Worm (Caenorhabditis elegans): ENCODE data around the gene slcf-1.

- TF ChIP-seq W03F9.2 (tag; optimal IDR thresholded peaks at IDR 0.05): no peak
- TF ChIP-seq him-1 (tag; optimal IDR thresholded peaks at IDR 0.05): no peak
- no peak for TF ChIP-seq dao-5 (tag; optimal IDR thresholded peaks at IDR 0.05)
These were observed 3.2 kb downstream of the slcf-1 start for ce11 chrX:10532180-10532833.

Measured in whole organism, L4/young adult.